Fruit fly (Drosophila melanogaster) whole organism, pupa: Measurements from ENCODE around the gene lt.

Experiments used
- CG12605 ChIP-seq: fragments of 200-800 bp; sonication (Bioruptor generic); IDR thresholded peaks from 2 replicates; pipeline ENCODE4 v1.3.6; 2022; ENCODE audit warnings: missing biosample characterization, missing genetic modification characterization
- CG13204 ChIP-seq: fragments of 200-800 bp; sonication (Bioruptor generic); optimal IDR thresholded peaks from 2 replicates; lab custom pipeline; 2018; ENCODE audit warnings: missing biosample characterization, mild to moderate bottlenecking, missing genetic modification characterization, moderate library complexity
- CG14655 ChIP-seq: fragments of 200-800 bp; sonication (Bioruptor generic); optimal IDR thresholded peaks from 3 replicates; lab custom pipeline; 2017; ENCODE audit warnings: mild to moderate bottlenecking, missing biosample characterization, missing genetic modification reagents, missing genetic modification characterization
- CG15710 ChIP-seq: fragments of 200-800 bp; sonication (Bioruptor generic); optimal IDR thresholded peaks from 2 replicates; lab custom pipeline; 2018; ENCODE audit warnings: missing biosample characterization, mild to moderate bottlenecking, missing genetic modification characterization, moderate library complexity
- CG32121 ChIP-seq: fragments of 200-800 bp; sonication (Bioruptor generic); IDR thresholded peaks from 2 replicates; pipeline ENCODE4 v1.3.6; 2022; ENCODE audit warnings: missing biosample characterization, missing genetic modification characterization
- CG34367 ChIP-seq: fragments of 200-800 bp; sonication (Bioruptor generic); optimal IDR thresholded peaks from 2 replicates; lab custom pipeline; 2018; ENCODE audit warnings: missing biosample characterization, mild to moderate bottlenecking, missing genetic modification characterization
- CG4496 ChIP-seq: fragments of 200-800 bp; sonication (Bioruptor generic); IDR thresholded peaks from 3 replicates; pipeline ENCODE4 v1.3.6; 2022; ENCODE audit warnings: missing biosample characterization, missing genetic modification characterization
- CG8159 ChIP-seq: fragments of 200-800 bp; sonication (Bioruptor generic); optimal IDR thresholded peaks from 3 replicates; lab custom pipeline; 2018; ENCODE audit warnings: missing biosample characterization, mild to moderate bottlenecking, missing genetic modification characterization, moderate library complexity
- CG8301 ChIP-seq: fragments of 200-800 bp; sonication (Bioruptor generic); optimal IDR thresholded peaks from 2 replicates; lab custom pipeline; 2018; ENCODE audit warnings: missing biosample characterization, mild to moderate bottlenecking, missing genetic modification characterization
- Pif1B ChIP-seq: fragments of 200-800 bp; sonication (Bioruptor generic); optimal IDR thresholded peaks from 3 replicates; lab custom pipeline; 2016; ENCODE audit warnings: missing biosample characterization, missing genetic modification characterization
- rn ChIP-seq: fragments of 200-800 bp; sonication (Bioruptor generic); IDR thresholded peaks from 2 replicates; pipeline ENCODE4 v1.3.6; 2022; ENCODE audit warnings: missing biosample characterization, missing genetic modification characterization

Gene lt

DNA sequence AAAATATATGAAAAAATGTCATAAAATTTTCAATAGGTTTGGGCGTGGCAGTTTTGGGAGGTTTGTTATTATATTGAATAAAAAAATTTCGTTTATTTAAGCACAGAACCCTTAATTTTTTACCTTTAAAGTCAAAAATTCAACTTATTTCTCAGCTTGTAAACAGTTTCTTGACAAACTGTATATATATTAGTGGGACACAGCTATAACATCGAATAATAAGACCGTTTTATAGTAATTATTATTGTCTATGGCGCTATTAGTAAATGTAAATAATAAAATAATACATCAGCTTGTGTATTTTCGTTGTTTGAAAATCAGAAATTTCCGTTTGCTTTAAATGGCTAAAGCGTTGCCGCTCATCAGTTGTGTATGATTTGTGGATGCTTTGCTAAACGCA, at the start of gene lt:
Gene lt, plus strand, starts transcription at position 240 of the 400 bp plus-strand sequence.
- TF ChIP-seq CG32121 (GFP tag; lab: Robert Waterston, UW): no peak
- no peak for TF ChIP-seq CG13204 (GFP tag; lab: Kevin White, UChicago)
- TF ChIP-seq Pif1B: no peak
- peak; percentile 36 for TF ChIP-seq CG8159 (tag; lab: Kevin White, UChicago)
- no peak for TF ChIP-seq CG12605 (GFP tag; lab: Robert Waterston, UW)

DNA sequence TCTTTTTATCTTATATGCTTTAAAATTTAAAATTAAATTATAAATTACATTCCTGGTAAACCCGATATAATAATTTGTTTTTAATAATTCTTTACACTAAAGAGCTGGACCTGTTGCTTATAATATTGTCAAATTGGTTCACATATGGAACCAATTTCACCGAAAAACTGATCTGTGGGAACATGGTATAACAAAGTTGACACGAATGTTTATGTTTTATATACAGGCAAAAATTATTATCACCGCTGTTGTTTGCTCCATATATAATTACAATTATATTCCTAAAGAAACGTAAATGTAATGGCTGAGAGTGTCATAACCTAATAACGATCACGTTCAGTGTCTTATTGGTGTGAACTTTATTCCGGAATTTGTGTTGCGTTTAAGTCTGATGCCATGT, 57.0 kb downstream of the lt start, which contains the start of gene cta:
Gene cta, plus strand, starts transcription at position 233 of the 400 bp plus-strand sequence.
- TF ChIP-seq CG14655 (no peak), rn (GFP tag; lab: Robert Waterston, UW) (no peak), CG34367 (tag; lab: Kevin White, UChicago) (no peak), CG8301 (no peak), CG15710 (no peak), CG8159 (tag; lab: Kevin White, UChicago) (peak; percentile 50), CG4496 (GFP tag; lab: Robert Waterston, UW) (no peak)
